Worm (Caenorhabditis elegans) whole organism, L2 larva: Measurements from ENCODE around the gene ZK550.2.

Experiments used
- ZK546.5 ChIP-seq: sonication (generic microtip); optimal IDR thresholded peaks from 2 replicates; lab custom pipeline; 2017; ENCODE audit warnings: missing biosample characterization, missing genetic modification characterization
- ama-1 ChIP-seq: fragments of 150-350 bp; optimal IDR thresholded peaks from 2 replicates; lab custom pipeline; 2018; ENCODE audit warnings: inconsistent platforms
- elt-3 ChIP-seq: sonication (generic microtip); optimal IDR thresholded peaks from 2 replicates; lab custom pipeline; 2017; ENCODE audit warnings: missing biosample characterization, missing genetic modification characterization
- lsy-2 ChIP-seq, 2 experiments: fragments of 150-350 bp in 1 of 2; sonication (generic microtip) in 1 of 2; optimal IDR thresholded peaks; 2 replicates each; lab custom pipeline; 2014 to 2017; ENCODE audit warnings: missing biosample characterization in 2 of 2, missing genetic modification characterization in 2 of 2
- mdl-1 ChIP-seq, 2 experiments: fragments of 150-350 bp in 1 of 2; sonication (generic microtip) in 1 of 2; optimal IDR thresholded peaks; 2 replicates each; lab custom pipeline; 2017; ENCODE audit warnings: missing biosample characterization in 2 of 2, missing genetic modification characterization in 2 of 2
- nhr-10 ChIP-seq: sonication (generic microtip); optimal IDR thresholded peaks from 2 replicates; lab custom pipeline; 2017; ENCODE audit warnings: missing biosample characterization, missing genetic modification characterization
- nhr-11 ChIP-seq: fragments of 150-350 bp; optimal IDR thresholded peaks from 2 replicates; lab custom pipeline; 2014; ENCODE audit warnings: missing biosample characterization, missing genetic modification characterization
- skn-1 ChIP-seq: sonication (generic microtip); optimal IDR thresholded peaks from 2 replicates; lab custom pipeline; 2017; ENCODE audit warnings: missing biosample characterization, missing genetic modification characterization
- snpc-4 ChIP-seq: fragments of 150-350 bp; optimal IDR thresholded peaks from 2 replicates; lab custom pipeline; 2014; ENCODE audit warnings: missing biosample characterization, missing genetic modification characterization
- zag-1 ChIP-seq: fragments of 150-350 bp; optimal IDR thresholded peaks from 2 replicates; lab custom pipeline; 2014; ENCODE audit warnings: missing biosample characterization, missing genetic modification characterization

ce11 chrIV:17253435-17253834 lies 8.1 kb downstream of the ZK550.2 start:
- TF ChIP-seq ZK546.5 (tag; lab: Kevin White, UChicago) = no peak
- no peak for TF ChIP-seq zag-1 (tag; lab: Kevin White, UChicago)
- TF ChIP-seq snpc-4 (tag; lab: Kevin White, UChicago) = no peak
- no peak for TF ChIP-seq mdl-1 (tag; optimal IDR thresholded peaks at IDR 0.05; lab: Kevin White, UChicago)
- no peak for TF ChIP-seq nhr-11 (tag; lab: Kevin White, UChicago)
- no peak for TF ChIP-seq lsy-2 (tag; optimal IDR thresholded peaks at IDR 0.05; lab: Kevin White, UChicago)
- TF ChIP-seq nhr-10 (tag; lab: Kevin White, UChicago) = no peak
- TF ChIP-seq elt-3 (tag; lab: Kevin White, UChicago) = no peak
- TF ChIP-seq ama-1 (lab: Kevin White, UChicago) = no peak
- no peak for TF ChIP-seq skn-1 (tag; lab: Kevin White, UChicago)
